Worm (Caenorhabditis elegans) whole organism, late embryonic: ENCODE results near the gene clu-1.

ENCODE experiments used
- Y22D7AL.16 ChIP-seq: sonication (generic microtip); optimal IDR thresholded peaks from 2 replicates; lab custom pipeline; 2016; ENCODE audit warnings: missing genetic modification characterization, missing compliant biosample characterization
- ama-1 ChIP-seq: fragments of 150-350 bp; optimal IDR thresholded peaks from 2 replicates; lab custom pipeline; 2014
- ets-4 ChIP-seq: sonication (generic microtip); optimal IDR thresholded peaks from 2 replicates; lab custom pipeline; 2016; ENCODE audit warnings: missing genetic modification characterization, missing compliant biosample characterization
- fax-1 ChIP-seq: sonication (generic microtip); optimal IDR thresholded peaks from 2 replicates; lab custom pipeline; 2016; ENCODE audit warnings: missing genotype, missing genetic modification characterization, missing compliant biosample characterization
- fkh-10 ChIP-seq: fragments of 150-350 bp; optimal IDR thresholded peaks from 2 replicates; lab custom pipeline; 2014; ENCODE audit warnings: missing biosample characterization, missing genetic modification reagents, missing genetic modification characterization
- gmeb-2 ChIP-seq: sonication (generic microtip); optimal IDR thresholded peaks from 2 replicates; lab custom pipeline; 2016; ENCODE audit warnings: missing genetic modification characterization, inconsistent platforms, missing compliant biosample characterization
- npax-4 ChIP-seq: sonication (generic microtip); optimal IDR thresholded peaks from 2 replicates; lab custom pipeline; 2016; ENCODE audit warnings: missing genetic modification characterization, missing compliant biosample characterization
- pha-4 ChIP-seq: fragments of 150-350 bp; optimal IDR thresholded peaks from 2 replicates; lab custom pipeline; 2018; ENCODE audit warnings: missing biosample characterization, missing genetic modification reagents, missing genetic modification characterization
- unc-3 ChIP-seq, 2 experiments: fragments of 200-800 bp in 1 of 2; sonication (Bioruptor generic) in 1 of 2; sonication (generic microtip) in 1 of 2; conservative IDR thresholded peaks in 1 of 2; optimal IDR thresholded peaks in 1 of 2; 2 replicates each; pipeline versions ENCODE4 v1.3.6 to Lab custom; 2016 to 2022; ENCODE audit warnings: missing compliant biosample characterization in 2 of 2, missing genetic modification characterization in 2 of 2, missing genetic modification reagents in 1 of 2
- ztf-16 ChIP-seq: sonication (generic microtip); optimal IDR thresholded peaks from 2 replicates; lab custom pipeline; 2017; ENCODE audit warnings: missing genetic modification characterization, missing compliant biosample characterization

DNA sequence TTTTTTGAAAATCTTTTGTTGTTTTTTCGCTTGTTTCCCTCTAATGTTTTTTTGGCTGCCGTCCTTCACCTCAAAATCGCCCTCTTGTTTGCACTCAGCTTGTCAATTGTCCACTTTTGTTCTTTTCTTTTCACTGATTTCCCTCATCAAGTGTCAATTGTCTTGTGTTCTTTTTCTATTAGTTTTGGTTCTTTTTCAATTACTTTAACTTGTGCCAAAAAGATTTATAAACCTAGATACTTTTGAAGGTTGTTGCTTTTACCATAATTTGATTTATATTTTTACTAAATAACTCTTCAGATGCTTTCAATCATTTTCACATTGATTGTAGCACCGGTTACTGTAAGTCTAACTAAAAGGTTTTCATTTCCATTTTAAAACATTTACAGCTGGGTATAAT is 47.2 kb upstream of the clu-1 start, which contains the start of gene C48B4.13:
- no peak for TF ChIP-seq Y22D7AL.16 (tag; lab: Kevin White, UChicago)
- no peak for TF ChIP-seq ets-4
- TF ChIP-seq ama-1 (lab: Kevin White, UChicago), result no peak
- no peak for TF ChIP-seq npax-4 (tag; lab: Kevin White, UChicago)
- TF ChIP-seq ztf-16 (tag; lab: Kevin White, UChicago), result no peak
- no peak for TF ChIP-seq unc-3 (GFP tag; conservative IDR thresholded peaks at IDR 0.05; lab: Robert Waterston, UW)
- TF ChIP-seq unc-3 (tag; optimal IDR thresholded peaks at IDR 0.05; lab: Kevin White, UChicago), result no peak
- no peak for TF ChIP-seq gmeb-2 (tag; lab: Kevin White, UChicago)
- no peak for TF ChIP-seq pha-4 (tag; lab: Kevin White, UChicago)
- TF ChIP-seq fax-1 (tag; lab: Kevin White, UChicago), result no peak
- TF ChIP-seq fkh-10, result no peak
